Worm (Caenorhabditis elegans): ENCODE results near the gene nspf-1.

DNA sequence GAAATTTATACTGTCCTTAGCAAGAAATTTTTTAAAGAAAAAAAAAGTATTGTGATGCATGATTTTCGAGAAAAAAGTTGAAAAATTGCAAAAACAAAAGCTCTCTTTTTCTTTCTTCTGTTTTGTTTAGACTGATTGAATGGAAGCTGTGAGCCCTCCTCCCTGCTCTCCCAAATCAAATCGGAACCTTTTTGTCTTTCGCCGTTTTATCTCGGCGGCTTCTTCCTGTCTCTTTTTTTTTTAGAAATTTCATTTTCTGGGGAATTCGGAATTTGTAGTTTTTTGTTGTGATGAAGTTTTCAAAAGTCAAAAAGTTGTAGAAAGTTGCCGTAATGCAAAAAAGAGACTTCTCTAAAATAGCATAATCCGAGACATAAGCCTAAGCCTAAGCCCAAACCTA, 43.2 kb downstream of the nspf-1 start:
- no peak for TF ChIP-seq egrh-3 (GFP tag; IDR thresholded peaks at IDR 0.05)
- no peak for TF ChIP-seq F49E8.2 (tag; optimal IDR thresholded peaks at IDR 0.05; ENCODE audit: insufficient read depth)
- TF ChIP-seq efl-1 (GFP tag; optimal IDR thresholded peaks at IDR 0.05) = no peak
- TF ChIP-seq madf-3 (GFP tag; IDR thresholded peaks at IDR 0.05) = no peak
- no peak for TF ChIP-seq ceh-27 (GFP tag; optimal IDR thresholded peaks at IDR 0.05)
- TF ChIP-seq B0019.2 (GFP tag; conservative IDR thresholded peaks at IDR 0.05) = no peak
- TF ChIP-seq pha-4 (tag; optimal IDR thresholded peaks at IDR 0.05) = no peak

Data from whole organism, young adult.